Fruit fly (Drosophila melanogaster) whole organism, embryonic: ENCODE data around the gene Sumo.

Experiments used
- Blimp-1 ChIP-seq: fragments of 200-800 bp; sonication (Bioruptor generic); optimal IDR thresholded peaks from 3 replicates; lab custom pipeline; 2018; ENCODE audit warnings: missing biosample characterization, missing genetic modification characterization, mild to moderate bottlenecking, moderate library complexity, missing genetic modification reagents
- CG11398 ChIP-seq: fragments of 200-800 bp; sonication (Bioruptor generic); optimal IDR thresholded peaks from 2 replicates; lab custom pipeline; 2016; ENCODE audit warnings: missing biosample characterization, missing genetic modification characterization
- CG14441 ChIP-seq: fragments of 200-800 bp; sonication (Bioruptor generic); IDR thresholded peaks from 2 replicates; pipeline ENCODE4 v1.3.6; 2022; ENCODE audit warnings: missing biosample characterization, missing genetic modification characterization
- CG15479 ChIP-seq: fragments of 200-800 bp; sonication (Bioruptor generic); optimal IDR thresholded peaks from 3 replicates; lab custom pipeline; 2019; ENCODE audit warnings: missing biosample characterization, mild to moderate bottlenecking, missing genetic modification characterization, moderate library complexity
- CG16863 ChIP-seq: fragments of 200-800 bp; sonication (Bioruptor generic); optimal IDR thresholded peaks from 3 replicates; lab custom pipeline; 2016; ENCODE audit warnings: missing biosample characterization, missing genetic modification characterization
- CG2129 ChIP-seq: fragments of 200-800 bp; sonication (Bioruptor generic); IDR thresholded peaks from 2 replicates; pipeline ENCODE4 v1.3.6; 2022; ENCODE audit warnings: missing biosample characterization, missing genetic modification characterization; ENCODE audit not compliant: partially characterized antibody
- CG2199 ChIP-seq: fragments of 200-800 bp; sonication (Bioruptor generic); IDR thresholded peaks from 3 replicates; pipeline ENCODE4 v1.3.6; 2022; ENCODE audit warnings: missing biosample characterization, missing genetic modification characterization
- CG34224 ChIP-seq: fragments of 200-800 bp; sonication (Bioruptor generic); IDR thresholded peaks from 3 replicates; pipeline ENCODE4 v1.3.6; 2022; ENCODE audit warnings: missing biosample characterization, missing genetic modification characterization; ENCODE audit not compliant: partially characterized antibody
- CG3838 ChIP-seq: fragments of 200-800 bp; sonication (Bioruptor generic); optimal IDR thresholded peaks from 3 replicates; lab custom pipeline; 2016; ENCODE audit warnings: missing biosample characterization, missing genetic modification characterization
- CG6254 ChIP-seq: fragments of 200-800 bp; sonication (Bioruptor generic); optimal IDR thresholded peaks from 3 replicates; lab custom pipeline; 2017; ENCODE audit warnings: mild to moderate bottlenecking, missing biosample characterization, missing genetic modification reagents, missing genetic modification characterization
- CG8924 ChIP-seq: fragments of 200-800 bp; optimal IDR thresholded peaks from 3 replicates; lab custom pipeline; 2019; ENCODE audit warnings: missing biosample characterization, mild to moderate bottlenecking, missing genetic modification characterization, moderate library complexity
- CG9437 ChIP-seq: fragments of 200-800 bp; sonication (Bioruptor generic); optimal IDR thresholded peaks from 2 replicates; lab custom pipeline; 2018; ENCODE audit warnings: missing biosample characterization, mild to moderate bottlenecking, missing genetic modification characterization
- Deaf1 ChIP-seq: fragments of 200-800 bp; optimal IDR thresholded peaks from 3 replicates; lab custom pipeline; 2019; ENCODE audit warnings: missing biosample characterization, mild to moderate bottlenecking, missing genetic modification characterization, moderate library complexity
- Dll ChIP-seq: fragments of 200-800 bp; sonication (Bioruptor generic); IDR thresholded peaks from 4 replicates; pipeline ENCODE4 v1.3.6; 2022; ENCODE audit warnings: missing biosample characterization, missing genetic modification characterization; ENCODE audit not compliant: partially characterized antibody
- Dp ChIP-seq: fragments of 200-800 bp; sonication (Bioruptor generic); optimal IDR thresholded peaks from 2 replicates; lab custom pipeline; 2018; ENCODE audit warnings: missing biosample characterization, mild to moderate bottlenecking, missing genetic modification characterization, moderate library complexity
- E2f2 ChIP-seq: fragments of 200-800 bp; sonication (Bioruptor generic); IDR thresholded peaks from 2 replicates; pipeline ENCODE4 v1.3.6; 2022; ENCODE audit warnings: missing biosample characterization, missing genetic modification characterization
- HLHmδ ChIP-seq: fragments of 200-800 bp; sonication (Bioruptor generic); optimal IDR thresholded peaks from 2 replicates; lab custom pipeline; 2018; ENCODE audit warnings: missing biosample characterization, mild to moderate bottlenecking, missing genetic modification characterization, moderate library complexity
- Jarid2 ChIP-seq: fragments of 200-800 bp; sonication (Bioruptor generic); optimal IDR thresholded peaks from 3 replicates; lab custom pipeline; 2017; ENCODE audit warnings: mild to moderate bottlenecking, missing biosample characterization, missing genetic modification reagents, missing genetic modification characterization
- Kr ChIP-seq: fragments of 200-800 bp; sonication (Bioruptor generic); optimal IDR thresholded peaks from 2 replicates; lab custom pipeline; 2017; ENCODE audit warnings: missing biosample characterization, mild to moderate bottlenecking, missing genetic modification characterization
- Nf-YA ChIP-seq: fragments of 200-800 bp; sonication (Bioruptor generic); IDR thresholded peaks from 2 replicates; pipeline ENCODE4 v1.3.6; 2022; ENCODE audit warnings: missing biosample characterization, missing genetic modification characterization
- Rx ChIP-seq: fragments of 200-800 bp; sonication (Bioruptor generic); IDR thresholded peaks from 2 replicates; pipeline ENCODE4 v1.3.6; 2022; ENCODE audit warnings: missing biosample characterization, missing genetic modification characterization
- Taf1 ChIP-seq: fragments of 200-800 bp; sonication (Bioruptor generic); IDR thresholded peaks from 2 replicates; pipeline ENCODE4 v1.3.6; 2022; ENCODE audit warnings: missing biosample characterization, missing genetic modification characterization
- Tbp ChIP-seq: fragments of >200 bp; optimal IDR thresholded peaks from 2 replicates; lab custom pipeline; 2018; ENCODE audit warnings: missing biosample characterization, missing genetic modification characterization
- bcd ChIP-seq: fragments of 200-800 bp; sonication (Bioruptor generic); optimal IDR thresholded peaks from 2 replicates; lab custom pipeline; 2017; ENCODE audit warnings: missing biosample characterization, mild to moderate bottlenecking, missing genetic modification characterization
- cad ChIP-seq: fragments of >200 bp; optimal IDR thresholded peaks from 2 replicates; lab custom pipeline; 2017; ENCODE audit warnings: missing biosample characterization, missing genetic modification characterization
- crp ChIP-seq, 2 experiments: fragments of 200-800 bp; sonication (Bioruptor generic); optimal IDR thresholded peaks; 2 replicates in 1 of 2; 3 replicates in 1 of 2; lab custom pipeline; 2017; ENCODE audit warnings: missing biosample characterization in 2 of 2, missing genetic modification characterization in 2 of 2, mild to moderate bottlenecking in 1 of 2, moderate library complexity in 1 of 2
- dmrt11E ChIP-seq: fragments of 200-800 bp; sonication (Bioruptor generic); optimal IDR thresholded peaks from 3 replicates; lab custom pipeline; 2018; ENCODE audit warnings: missing biosample characterization, mild to moderate bottlenecking, missing genetic modification characterization, moderate library complexity
- dmrt99B ChIP-seq: fragments of 200-800 bp; sonication (Bioruptor generic); optimal IDR thresholded peaks from 2 replicates; lab custom pipeline; 2018; ENCODE audit warnings: missing biosample characterization, mild to moderate bottlenecking, missing genetic modification characterization, moderate library complexity
- emc ChIP-seq: fragments of 200-800 bp; sonication (Bioruptor generic); optimal IDR thresholded peaks from 2 replicates; lab custom pipeline; 2016; ENCODE audit warnings: missing biosample characterization, missing genetic modification characterization
- hbn ChIP-seq: fragments of 200-800 bp; sonication (Bioruptor generic); IDR thresholded peaks from 2 replicates; pipeline ENCODE4 v1.3.6; 2022; ENCODE audit warnings: missing biosample characterization, missing genetic modification characterization; ENCODE audit not compliant: partially characterized antibody
- kni ChIP-seq: fragments of 200-800 bp; sonication (Bioruptor generic); optimal IDR thresholded peaks from 3 replicates; lab custom pipeline; 2017; ENCODE audit warnings: mild to moderate bottlenecking, missing biosample characterization, missing genetic modification reagents, missing genetic modification characterization
- lmd ChIP-seq: fragments of 200-800 bp; sonication (Bioruptor generic); IDR thresholded peaks from 2 replicates; pipeline ENCODE4 v1.3.6; 2022; ENCODE audit warnings: missing biosample characterization, missing genetic modification characterization
- lov ChIP-seq, 2 experiments: fragments of 200-800 bp in 1 of 2; fragments of >200 bp in 1 of 2; sonication (Bioruptor generic) in 1 of 2; IDR thresholded peaks in 1 of 2; optimal IDR thresholded peaks in 1 of 2; 2 replicates in 1 of 2; 3 replicates in 1 of 2; pipeline versions ENCODE4 v1.3.6 to Lab custom; 2017 to 2022; ENCODE audit warnings: missing biosample characterization in 1 of 2, missing genetic modification characterization in 1 of 2
- onecut ChIP-seq: fragments of 200-800 bp; sonication (Bioruptor generic); IDR thresholded peaks from 2 replicates; pipeline ENCODE4 v1.3.6; 2022; ENCODE audit warnings: missing biosample characterization, missing genetic modification characterization
- prd ChIP-seq, 3 experiments: fragments of >200 bp in 2 of 3; fragments of 200-800 bp in 1 of 3; sonication (Bioruptor generic) in 1 of 3; optimal IDR thresholded peaks in 2 of 3; IDR thresholded peaks in 1 of 3; 2 replicates in 2 of 3; 3 replicates in 1 of 3; pipeline versions ENCODE4 v1.3.6 to Lab custom; 2017 to 2022; ENCODE audit warnings: missing biosample characterization in 1 of 3, missing genetic modification characterization in 1 of 3
- pzg ChIP-seq: fragments of 200-800 bp; sonication (Bioruptor generic); optimal IDR thresholded peaks from 3 replicates; lab custom pipeline; 2018; ENCODE audit warnings: missing biosample characterization, mild to moderate bottlenecking, missing genetic modification characterization, moderate library complexity
- sd ChIP-seq: fragments of 200-800 bp; sonication (Bioruptor generic); optimal IDR thresholded peaks from 3 replicates; lab custom pipeline; 2018; ENCODE audit warnings: missing biosample characterization, mild to moderate bottlenecking, missing genetic modification characterization, moderate library complexity
- stwl ChIP-seq: fragments of 200-800 bp; sonication (Bioruptor generic); optimal IDR thresholded peaks from 3 replicates; lab custom pipeline; 2018; ENCODE audit warnings: missing biosample characterization, mild to moderate bottlenecking, missing genetic modification characterization, moderate library complexity
- tll ChIP-seq, 2 experiments: fragments of 200-800 bp in 1 of 2; fragments of >200 bp in 1 of 2; sonication (Bioruptor generic) in 1 of 2; optimal IDR thresholded peaks; 2 replicates each; lab custom pipeline; 2017 to 2019; ENCODE audit warnings: missing biosample characterization in 2 of 2, missing genetic modification characterization in 2 of 2, mild to moderate bottlenecking in 1 of 2, moderate library complexity in 1 of 2
- z ChIP-seq: fragments of 200-800 bp; sonication (Bioruptor generic); IDR thresholded peaks from 3 replicates; pipeline ENCODE4 v1.3.6; 2022; ENCODE audit warnings: missing biosample characterization, missing genetic modification characterization
- zen ChIP-seq: fragments of 200-800 bp; sonication (Bioruptor generic); optimal IDR thresholded peaks from 3 replicates; lab custom pipeline; 2018; ENCODE audit warnings: missing biosample characterization, mild to moderate bottlenecking, missing genetic modification characterization, moderate library complexity
- zen2 ChIP-seq: fragments of 200-800 bp; sonication (Bioruptor generic); IDR thresholded peaks from 3 replicates; pipeline ENCODE4 v1.3.6; 2022; ENCODE audit warnings: missing biosample characterization, missing genetic modification characterization; ENCODE audit not compliant: partially characterized antibody

Gene Sumo

dm6 chr2L:7013157-7013556 is 45.7 kb upstream of the Sumo start, which contains the start of gene CG43322 (continued):
- TF ChIP-seq lov (optimal IDR thresholded peaks at IDR 0.05; lab: Kevin White, UChicago) (no peak), lov (GFP tag; IDR thresholded peaks at IDR 0.05; lab: Robert Waterston, UW) (no peak), HLHmδ (GFP tag; lab: Kevin White, UChicago) (no peak), stwl (tag; lab: Kevin White, UChicago) (peak; percentile 45), dmrt11E (tag; lab: Kevin White, UChicago) (no peak), pzg (GFP tag; lab: Kevin White, UChicago) (peak; percentile 37), CG14441 (GFP tag; lab: Robert Waterston, UW) (no peak), CG8924 (peak; percentile 38), CG16863 (GFP tag; lab: Kevin White, UChicago) (no peak), Dll (peak; percentile 34; the same call in 1 of the 4 replicates), E2f2 (GFP tag; lab: Robert Waterston, UW) (peak; percentile 47; the same call in 1 of the 2 replicates), Blimp-1 (GFP tag; lab: Kevin White, UChicago) (no peak), Dp (peak; percentile 35), crp (GFP tag; optimal IDR thresholded peaks at IDR 0.05; lab: Kevin White, UChicago) (peak; percentile 2 to 85)

dm6 chr2L:7011962-7012361 is 44.5 kb upstream of the Sumo start, which contains the start of gene CG43321:
Gene CG43321 (plus strand): TSS chr2L:7012262.
- TF ChIP-seq Nf-YA (GFP tag; lab: Robert Waterston, UW) (no peak), Taf1 (GFP tag; lab: Robert Waterston, UW) (no peak), emc (no peak), CG2129 (no peak), Rx (GFP tag; lab: Robert Waterston, UW) (no peak), bcd (no peak), Tbp (GFP tag; lab: Kevin White, UChicago) (no peak)

- TF ChIP-seq CG6254 = no peak
- no peak for TF ChIP-seq CG9437
- TF ChIP-seq zen = peak; percentile 68
- TF ChIP-seq tll (GFP tag; optimal IDR thresholded peaks at IDR 0.05; lab: Kevin White, UChicago) = peak in 1 of 2 experiments; percentile 81
- peak; percentile 80 for TF ChIP-seq cad
- peak; percentile 51 for TF ChIP-seq Kr (GFP tag; lab: Kevin White, UChicago)
- peak; percentile 18 for TF ChIP-seq CG15479 (GFP tag; lab: Kevin White, UChicago)
Measured at dm6 chr2L:7010513-7010912, 43.1 kb upstream of the Sumo start.

dm6 chr2L:7009807-7010470 is 42.5 kb upstream of the Sumo start, which contains the start of gene uif:
Gene uif (minus strand): TSS chr2L:7010359.
- TF ChIP-seq dmrt99B (tag; lab: Kevin White, UChicago) = no peak
- peak; percentile 73 for TF ChIP-seq sd (tag; lab: Kevin White, UChicago)
- TF ChIP-seq zen2 (GFP tag; lab: Robert Waterston, UW) = 0 out of 3 replicates have a peak, but pooled peaks have one; percentile 12
- 0 out of 3 replicates have a peak, but pooled peaks have one; percentile 16 for TF ChIP-seq z (GFP tag; lab: Robert Waterston, UW)
- TF ChIP-seq Jarid2 = peak; percentile 77
- 0 out of 4 replicates have a peak, but pooled peaks have one; percentile 29 for TF ChIP-seq Dll
- no peak for TF ChIP-seq lmd
- TF ChIP-seq CG2199 (GFP tag; lab: Robert Waterston, UW) = 0 out of 3 replicates have a peak, but pooled peaks have one; percentile 6
- peak; percentile 95 for TF ChIP-seq kni
- 0 out of 2 replicates have a peak, but pooled peaks have one; percentile 21 for TF ChIP-seq hbn
- TF ChIP-seq CG3838 = no peak
- TF ChIP-seq prd (optimal IDR thresholded peaks at IDR 0.05; lab: Kevin White, UChicago) = no peak
- TF ChIP-seq prd (GFP tag; IDR thresholded peaks at IDR 0.05; lab: Robert Waterston, UW) = 0 out of 3 replicates have a peak, but pooled peaks have one; percentile 9
- peak; percentile 37; the same call in 1 of the 3 replicates for TF ChIP-seq CG34224 (GFP tag; lab: Robert Waterston, UW)
- no peak for TF ChIP-seq dmrt11E (tag; lab: Kevin White, UChicago)
- peak; percentile 94 for TF ChIP-seq Deaf1 (tag; lab: Kevin White, UChicago)
- TF ChIP-seq CG11398 (GFP tag; lab: Kevin White, UChicago) = no peak
- peak; percentile 26 for TF ChIP-seq Blimp-1 (GFP tag; lab: Kevin White, UChicago)
- peak; percentile 45; the same call in 1 of the 2 replicates for TF ChIP-seq onecut (GFP tag; lab: Robert Waterston, UW)
